Worm (Caenorhabditis elegans) whole organism, L3 larva: Measurements from ENCODE around the gene dhs-14.
A peak's percentile ranks its signal among the peaks of the same experiment; 100 is the strongest.

Experiments
- ZK546.5 ChIP-seq: sonication (generic microtip); optimal IDR thresholded peaks from 2 replicates; lab custom pipeline; 2017; ENCODE audit warnings: missing biosample characterization, missing genetic modification characterization
- ama-1 ChIP-seq: fragments of 150-350 bp; optimal IDR thresholded peaks from 2 replicates; lab custom pipeline; 2018
- ceh-16 ChIP-seq: sonication (generic microtip); optimal IDR thresholded peaks from 2 replicates; lab custom pipeline; 2017; ENCODE audit warnings: missing biosample characterization, missing genetic modification characterization
- ceh-28 ChIP-seq: fragments of 150-350 bp; optimal IDR thresholded peaks from 2 replicates; lab custom pipeline; 2014; ENCODE audit warnings: missing biosample characterization, missing genetic modification reagents, missing genetic modification characterization
- ceh-9 ChIP-seq: sonication (generic microtip); optimal IDR thresholded peaks from 2 replicates; lab custom pipeline; 2018; ENCODE audit warnings: missing biosample characterization, missing genetic modification characterization
- daf-12 ChIP-seq: fragments of 150-350 bp; optimal IDR thresholded peaks from 2 replicates; lab custom pipeline; 2014; ENCODE audit warnings: missing biosample characterization, missing genetic modification reagents, missing genetic modification characterization
- egl-5 ChIP-seq: fragments of 150-350 bp; optimal IDR thresholded peaks from 2 replicates; lab custom pipeline; 2017; ENCODE audit warnings: missing biosample characterization, missing genetic modification reagents, missing genetic modification characterization, inconsistent platforms
- elt-2 ChIP-seq: sonication (generic microtip); optimal IDR thresholded peaks from 2 replicates; lab custom pipeline; 2016; ENCODE audit warnings: missing genetic modification reagents, mild to moderate bottlenecking, missing genetic modification characterization, missing compliant biosample characterization
- elt-3 ChIP-seq, 3 experiments: fragments of 150-350 bp in 1 of 3; sonication (generic microtip) in 2 of 3; optimal IDR thresholded peaks; 2 replicates in 2 of 3; 4 replicates in 1 of 3; lab custom pipeline; 2014 to 2017; ENCODE audit warnings: missing biosample characterization in 3 of 3, missing genetic modification characterization in 3 of 3
- eor-1 ChIP-seq, 2 experiments: fragments of 150-350 bp; optimal IDR thresholded peaks; 2 replicates each; lab custom pipeline; 2014 to 2018; ENCODE audit warnings: missing biosample characterization in 2 of 2, missing genetic modification characterization in 2 of 2
- fos-1 ChIP-seq: fragments of 150-350 bp; optimal IDR thresholded peaks from 2 replicates; lab custom pipeline; 2014; ENCODE audit warnings: missing biosample characterization, missing genetic modification characterization
- hmg-11 ChIP-seq: sonication (generic microtip); optimal IDR thresholded peaks from 2 replicates; lab custom pipeline; 2016; ENCODE audit warnings: missing genetic modification characterization, missing compliant biosample characterization
- lin-15B ChIP-seq: fragments of 150-350 bp; optimal IDR thresholded peaks from 2 replicates; lab custom pipeline; 2014; ENCODE audit warnings: missing biosample characterization, missing genetic modification characterization
- lsy-12 ChIP-seq: sonication (generic microtip); optimal IDR thresholded peaks from 2 replicates; lab custom pipeline; 2016; ENCODE audit warnings: mild to moderate bottlenecking, missing genetic modification characterization, missing compliant biosample characterization
- mdl-1 ChIP-seq: fragments of 150-350 bp; optimal IDR thresholded peaks from 2 replicates; lab custom pipeline; 2014; ENCODE audit warnings: missing biosample characterization, missing genetic modification characterization
- mml-1 ChIP-seq: fragments of 150-350 bp; sonication (generic microtip); optimal IDR thresholded peaks from 3 replicates; lab custom pipeline; 2014; ENCODE audit warnings: missing biosample characterization, missing genetic modification characterization
- nfya-1 ChIP-seq: sonication (generic microtip); optimal IDR thresholded peaks from 2 replicates; lab custom pipeline; 2017; ENCODE audit warnings: missing genetic modification characterization, mild to moderate bottlenecking, missing compliant biosample characterization, antibody characterized with exemption, moderate library complexity; ENCODE audit not compliant: insufficient read depth
- nhr-11 ChIP-seq: fragments of 150-350 bp; optimal IDR thresholded peaks from 2 replicates; lab custom pipeline; 2014; ENCODE audit warnings: missing biosample characterization, missing genetic modification characterization
- nhr-23 ChIP-seq: fragments of 150-350 bp; optimal IDR thresholded peaks from 2 replicates; lab custom pipeline; 2014; ENCODE audit warnings: missing biosample characterization, missing genetic modification reagents, missing genetic modification characterization
- nhr-25 ChIP-seq: sonication (generic microtip); optimal IDR thresholded peaks from 2 replicates; lab custom pipeline; 2017; ENCODE audit warnings: missing biosample characterization, missing genetic modification characterization
- nhr-43 ChIP-seq: sonication (generic microtip); optimal IDR thresholded peaks from 2 replicates; lab custom pipeline; 2016; ENCODE audit warnings: mild to moderate bottlenecking, missing genetic modification characterization, missing compliant biosample characterization; ENCODE audit not compliant: poor library complexity, severe bottlenecking
- nhr-67 ChIP-seq: fragments of 150-350 bp; optimal IDR thresholded peaks from 2 replicates; lab custom pipeline; 2014; ENCODE audit warnings: missing biosample characterization, missing genetic modification characterization
- nhr-77 ChIP-seq: fragments of 150-350 bp; optimal IDR thresholded peaks from 2 replicates; lab custom pipeline; 2014; ENCODE audit warnings: missing biosample characterization, missing genetic modification characterization
- pha-4 ChIP-seq: fragments of 150-350 bp; optimal IDR thresholded peaks from 2 replicates; lab custom pipeline; 2014; ENCODE audit warnings: missing biosample characterization, missing genetic modification reagents, missing genetic modification characterization
- pqm-1 ChIP-seq: fragments of 150-350 bp; optimal IDR thresholded peaks from 2 replicates; lab custom pipeline; 2017; ENCODE audit warnings: missing biosample characterization, missing genetic modification characterization, inconsistent platforms
- unc-39 ChIP-seq: sonication (generic microtip); optimal IDR thresholded peaks from 4 replicates; lab custom pipeline; 2017; ENCODE audit warnings: missing biosample characterization, missing genetic modification characterization
- unc-62 ChIP-seq: fragments of 150-350 bp; sonication (generic microtip); optimal IDR thresholded peaks from 4 replicates; lab custom pipeline; 2014; ENCODE audit warnings: missing biosample characterization, missing genetic modification reagents, missing genetic modification characterization
- zag-1 ChIP-seq: fragments of 150-350 bp; optimal IDR thresholded peaks from 2 replicates; lab custom pipeline; 2014; ENCODE audit warnings: missing biosample characterization, missing genetic modification characterization
- ztf-11 ChIP-seq: fragments of 150-350 bp; optimal IDR thresholded peaks from 2 replicates; lab custom pipeline; 2014; ENCODE audit warnings: missing biosample characterization, missing genetic modification characterization

Gene dhs-14

ce11 chrV:2765052-2765451 is at the start of gene dhs-14:
dhs-14 (minus strand) TSS chrV:2765200.
- no peak for TF ChIP-seq hmg-11 (tag; lab: Kevin White, UChicago)
- TF ChIP-seq pqm-1: peak; percentile 82
- TF ChIP-seq elt-2 (tag; lab: Kevin White, UChicago): peak; percentile 74
- TF ChIP-seq nhr-77: no peak
- no peak for TF ChIP-seq egl-5 (tag; lab: Kevin White, UChicago)
- TF ChIP-seq elt-3 (tag; optimal IDR thresholded peaks at IDR 0.05; lab: Kevin White, UChicago): no peak

ce11 chrV:2813856-2814255 is 48.9 kb upstream of the dhs-14 start, which contains the start of gene F54E2.9:
F54E2.9 (minus strand) TSS chrV:2813987.
- TF ChIP-seq mml-1 (tag; lab: Kevin White, UChicago) (no peak), nhr-43 (no peak), eor-1 (tag; optimal IDR thresholded peaks at IDR 0.05; lab: Kevin White, UChicago) (no peak)

ce11 chrV:2810164-2810563 is 45.2 kb upstream of the dhs-14 start, which contains the start of gene F54E2.1:
F54E2.1 (plus strand) TSS chrV:2810398.
- no peak for TF ChIP-seq mdl-1 (tag; lab: Kevin White, UChicago)
- TF ChIP-seq elt-2 (tag; lab: Kevin White, UChicago): peak; percentile 95
- TF ChIP-seq pqm-1: peak; percentile 94
- TF ChIP-seq fos-1: peak; percentile 64

- TF ChIP-seq elt-2 (tag; lab: Kevin White, UChicago) (no peak), daf-12 (tag; lab: Kevin White, UChicago) (no peak), ceh-9 (tag; lab: Kevin White, UChicago) (no peak), ztf-11 (tag; lab: Kevin White, UChicago) (no peak), ceh-28 (tag; lab: Kevin White, UChicago) (no peak), nhr-67 (tag; lab: Kevin White, UChicago) (no peak), lsy-12 (no peak), zag-1 (tag; lab: Kevin White, UChicago) (no peak), unc-39 (no peak), nhr-25 (tag; lab: Kevin White, UChicago) (no peak), unc-62 (GFP tag; lab: Kevin White, UChicago) (no peak), ZK546.5 (tag; lab: Kevin White, UChicago) (no peak)
These were observed 44.4 kb upstream of the dhs-14 start for ce11 chrV:2809443-2809842.

- TF ChIP-seq nhr-77 (no peak), ceh-16 (tag; lab: Kevin White, UChicago) (no peak), mdl-1 (tag; lab: Kevin White, UChicago) (no peak), egl-5 (tag; lab: Kevin White, UChicago) (no peak), nhr-11 (tag; lab: Kevin White, UChicago) (no peak), nhr-23 (tag; lab: Kevin White, UChicago) (no peak), lsy-12 (no peak), elt-2 (tag; lab: Kevin White, UChicago) (no peak), lin-15B (tag; lab: Kevin White, UChicago) (no peak)
These were observed 42.8 kb upstream of the dhs-14 start, which contains the start of gene ketn-1 for ce11 chrV:2807760-2808159. ketn-1 (minus strand) TSS chrV:2807860.

- peak; percentile 54 for TF ChIP-seq nfya-1 (tag; lab: Kevin White, UChicago)
- TF ChIP-seq ama-1 (lab: Kevin White, UChicago): no peak
These were observed 38.3 kb upstream of the dhs-14 start for ce11 chrV:2803258-2803657.

ce11 chrV:2801955-2802354 is 37.0 kb upstream of the dhs-14 start:
- TF ChIP-seq fos-1 (no peak), pha-4 (tag; lab: Kevin White, UChicago) (peak; percentile 6), mml-1 (tag; lab: Kevin White, UChicago) (no peak), unc-39 (no peak), egl-5 (tag; lab: Kevin White, UChicago) (peak; percentile 78)
